Worm (Caenorhabditis elegans) whole organism, L4 larva: ENCODE measurements around the gene csn-1.

Source experiments
- aly-2 ChIP-seq: sonication (generic microtip); optimal IDR thresholded peaks from 2 replicates; lab custom pipeline; 2018; ENCODE audit warnings: missing biosample characterization, missing genetic modification characterization
- nhr-237 ChIP-seq: sonication (generic microtip); optimal IDR thresholded peaks from 2 replicates; lab custom pipeline; 2017; ENCODE audit warnings: missing biosample characterization, missing genetic modification characterization
- nhr-76 ChIP-seq: fragments of 150-350 bp; optimal IDR thresholded peaks from 2 replicates; lab custom pipeline; 2014; ENCODE audit warnings: missing biosample characterization, missing genetic modification characterization
- ztf-11 ChIP-seq: fragments of 150-350 bp; optimal IDR thresholded peaks from 2 replicates; lab custom pipeline; 2014; ENCODE audit warnings: missing biosample characterization, missing genetic modification characterization

ce11 chrV:17910019-17910418 is 39.6 kb upstream of the csn-1 start, which contains the start of gene dcar-1:
- TF ChIP-seq ztf-11 (tag; lab: Kevin White, UChicago): no peak
- no peak for TF ChIP-seq nhr-76 (tag; lab: Kevin White, UChicago)
- no peak for TF ChIP-seq nhr-237 (tag; lab: Kevin White, UChicago)
- no peak for TF ChIP-seq aly-2 (tag; lab: Kevin White, UChicago)
